Worm (Caenorhabditis elegans): ENCODE measurements around the gene dpy-2.
A peak's percentile ranks its signal among the peaks of the same experiment; 100 is the strongest.

dpy-2 gene

DNA sequence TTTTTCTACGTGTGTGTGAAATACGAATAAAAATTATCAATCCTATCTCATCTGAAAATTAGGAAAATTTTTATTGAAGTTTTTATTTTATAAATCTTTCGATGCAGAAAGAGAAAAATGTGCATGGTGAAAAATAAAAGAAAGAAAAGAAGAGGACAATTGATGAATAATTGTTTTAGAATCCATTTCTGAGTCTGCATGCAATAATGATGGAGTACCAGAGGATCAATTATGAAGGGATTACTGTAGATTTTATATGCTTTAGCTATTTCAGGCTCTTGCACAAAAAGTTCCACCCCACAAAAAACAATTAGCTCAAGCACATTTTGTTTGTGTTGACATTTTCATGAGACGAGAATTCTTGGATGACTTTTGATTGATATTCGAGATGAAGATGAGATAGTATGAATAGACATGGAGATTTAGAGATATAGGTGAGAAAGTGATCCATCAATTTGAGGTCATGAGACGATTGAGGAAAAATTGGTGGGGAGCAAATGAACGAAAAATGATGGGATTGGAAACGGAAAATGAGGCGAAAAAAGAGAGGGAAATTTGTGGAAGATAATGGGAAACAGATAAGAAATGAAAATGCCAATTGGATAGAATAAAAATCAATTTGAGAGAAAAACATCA, 8.4 kb upstream of the dpy-2 start, which contains the start of gene rpy-1:
Gene rpy-1, minus strand, starts transcription at position 51 of the 636 bp plus-strand sequence.
- TF ChIP-seq hnd-1 (tag; optimal IDR thresholded peaks at IDR 0.05), result no peak
- no peak for TF ChIP-seq aly-1 (tag; optimal IDR thresholded peaks at IDR 0.05)

DNA sequence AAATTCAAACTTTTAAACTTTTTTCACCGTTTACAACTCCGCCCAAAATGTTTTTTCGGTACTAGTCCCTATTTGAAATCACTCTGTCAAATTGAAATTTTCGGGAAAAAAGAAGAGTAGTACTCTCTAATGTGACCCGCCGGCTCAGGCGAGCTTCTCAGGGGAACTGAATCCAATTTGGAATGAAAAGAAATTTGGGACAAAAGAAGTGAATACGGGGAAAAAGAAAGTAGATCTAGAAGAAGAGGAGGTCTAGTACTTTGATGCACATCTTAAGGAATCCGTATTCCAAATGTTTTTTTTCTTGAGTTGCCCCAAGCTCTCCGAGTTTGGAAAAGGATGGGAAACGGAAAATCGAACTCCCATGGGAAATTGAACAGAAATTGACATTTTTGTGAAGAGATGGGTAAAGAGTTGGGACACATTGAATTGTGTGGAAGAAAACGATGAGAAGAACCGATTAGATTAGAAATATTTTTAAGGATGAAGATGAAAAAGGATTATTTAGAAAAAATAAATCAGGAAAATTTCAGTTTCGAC, 7.5 kb upstream of the dpy-2 start:
- TF ChIP-seq scrt-1 (GFP tag; IDR thresholded peaks at IDR 0.05) (no peak), tbx-11 (GFP tag; IDR thresholded peaks at IDR 0.05) (no peak), aly-1 (tag; optimal IDR thresholded peaks at IDR 0.05) (no peak), hmg-4 (GFP tag; optimal IDR thresholded peaks at IDR 0.05) (no peak), ceh-13 (GFP tag; optimal IDR thresholded peaks at IDR 0.05) (no peak), pes-1 (GFP tag; IDR thresholded peaks at IDR 0.05) (no peak), ceh-36 (tag; optimal IDR thresholded peaks at IDR 0.05) (no peak)

DNA sequence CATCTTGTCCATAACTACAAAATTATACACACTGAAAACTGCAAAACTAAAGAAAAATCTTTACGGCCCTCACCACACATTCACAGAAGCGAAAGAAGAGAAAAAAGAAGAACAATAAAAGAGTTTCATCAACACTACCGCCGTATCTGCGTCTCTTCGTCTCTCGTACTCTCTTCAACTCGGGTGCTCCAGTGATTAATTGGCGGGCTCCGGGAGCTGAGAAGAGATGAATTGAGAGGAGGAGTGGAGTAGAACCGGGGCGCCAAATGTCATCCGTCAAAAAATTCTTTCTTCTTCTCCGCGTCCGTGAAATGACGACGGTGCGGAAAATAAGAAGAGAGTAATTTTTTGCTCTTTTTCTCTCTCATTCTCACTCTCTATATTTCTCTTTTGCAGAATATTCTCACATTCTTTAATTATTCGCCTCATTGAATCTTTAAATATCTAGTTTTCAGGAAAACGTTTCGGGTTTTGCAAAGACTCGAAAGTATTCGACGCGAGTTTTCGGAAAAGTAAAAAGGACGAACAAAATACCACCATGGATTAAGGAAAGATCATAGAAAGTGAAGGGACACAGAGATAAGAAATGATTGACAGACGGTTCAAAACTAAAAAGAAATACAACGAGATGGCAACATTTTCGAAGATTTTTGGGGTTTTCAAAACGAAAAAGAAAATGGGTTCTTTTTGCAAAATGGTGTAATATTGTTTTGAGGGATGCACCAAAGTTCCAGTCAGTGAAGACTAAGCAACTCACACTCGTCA, 6.4 kb upstream of the dpy-2 start:
- TF ChIP-seq scrt-1 (GFP tag; IDR thresholded peaks at IDR 0.05), result no peak
- TF ChIP-seq ets-7 (tag; optimal IDR thresholded peaks at IDR 0.05), result no peak
- no peak for TF ChIP-seq ceh-36 (tag; optimal IDR thresholded peaks at IDR 0.05)
- TF ChIP-seq hnd-1 (tag; optimal IDR thresholded peaks at IDR 0.05), result no peak
- TF ChIP-seq flt-1 (GFP tag; IDR thresholded peaks at IDR 0.05), result no peak
- no peak for TF ChIP-seq B0310.2 (tag; optimal IDR thresholded peaks at IDR 0.05)
- TF ChIP-seq F13C5.2 (tag; optimal IDR thresholded peaks at IDR 0.05), result no peak
- no peak for TF ChIP-seq ama-1 (optimal IDR thresholded peaks at IDR 0.05)
- TF ChIP-seq hmg-4 (GFP tag; optimal IDR thresholded peaks at IDR 0.05), result no peak
- no peak for TF ChIP-seq tbx-11 (GFP tag; IDR thresholded peaks at IDR 0.05)
- TF ChIP-seq aly-1 (tag; optimal IDR thresholded peaks at IDR 0.05), result no peak
- no peak for TF ChIP-seq tbx-37 (GFP tag; conservative IDR thresholded peaks at IDR 0.05)
- TF ChIP-seq ceh-13 (GFP tag; optimal IDR thresholded peaks at IDR 0.05), result no peak
- no peak for TF ChIP-seq hmbx-1 (tag; optimal IDR thresholded peaks at IDR 0.05)
- no peak for TF ChIP-seq pes-1 (GFP tag; IDR thresholded peaks at IDR 0.05)
- TF ChIP-seq tra-4 (tag; optimal IDR thresholded peaks at IDR 0.05), result no peak

DNA sequence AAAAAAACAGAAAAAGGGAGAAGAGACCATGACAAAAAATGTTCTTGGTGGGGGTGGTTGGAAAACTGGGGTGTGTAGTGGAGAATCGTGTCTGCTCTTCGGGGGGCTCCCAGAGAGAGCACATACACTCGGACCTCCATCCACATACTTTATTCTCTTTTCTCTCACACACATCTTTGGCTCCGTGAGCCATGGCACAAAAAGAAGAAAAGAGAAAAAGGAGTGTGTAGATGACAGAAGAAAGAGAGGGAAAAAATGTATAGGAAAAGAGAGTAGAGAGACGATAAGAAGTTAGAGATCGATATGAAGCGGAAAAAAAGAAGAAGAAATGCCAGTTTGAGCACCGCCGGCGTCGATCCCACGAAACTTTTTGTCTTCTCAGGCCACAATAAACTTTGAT, 5.1 kb upstream of the dpy-2 start:
- TF ChIP-seq ceh-36 (tag; optimal IDR thresholded peaks at IDR 0.05) (no peak), sea-1 (GFP tag; conservative IDR thresholded peaks at IDR 0.05) (no peak), tra-4 (tag; optimal IDR thresholded peaks at IDR 0.05) (no peak), aly-1 (tag; optimal IDR thresholded peaks at IDR 0.05) (no peak), F13C5.2 (tag; optimal IDR thresholded peaks at IDR 0.05) (no peak), tbx-11 (GFP tag; IDR thresholded peaks at IDR 0.05) (no peak), B0310.2 (tag; optimal IDR thresholded peaks at IDR 0.05) (no peak), hmg-4 (GFP tag; optimal IDR thresholded peaks at IDR 0.05) (no peak), flt-1 (GFP tag; IDR thresholded peaks at IDR 0.05) (no peak), scrt-1 (GFP tag; IDR thresholded peaks at IDR 0.05) (no peak)

DNA sequence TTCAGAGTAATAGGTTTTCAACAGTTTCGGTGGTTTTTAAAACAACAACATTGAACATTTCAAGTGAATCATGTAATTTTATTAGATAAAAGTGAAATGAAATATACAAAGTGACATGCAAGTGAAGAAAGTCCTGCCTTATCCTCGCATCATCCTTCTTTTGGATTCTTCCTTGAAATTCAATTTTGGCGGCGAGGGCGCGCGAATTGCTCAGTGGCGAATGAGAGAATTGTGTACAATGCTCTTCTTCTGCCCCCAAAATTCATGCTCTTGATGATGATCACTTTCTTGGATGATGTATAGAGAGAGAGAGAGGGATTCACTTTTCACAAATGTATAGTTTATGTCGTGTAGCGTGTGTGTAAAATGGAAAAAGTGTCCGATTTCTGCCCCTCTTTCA, 4.4 kb upstream of the dpy-2 start:
- TF ChIP-seq tbx-37 (GFP tag; conservative IDR thresholded peaks at IDR 0.05) (no peak), flt-1 (GFP tag; IDR thresholded peaks at IDR 0.05) (no peak)

DNA sequence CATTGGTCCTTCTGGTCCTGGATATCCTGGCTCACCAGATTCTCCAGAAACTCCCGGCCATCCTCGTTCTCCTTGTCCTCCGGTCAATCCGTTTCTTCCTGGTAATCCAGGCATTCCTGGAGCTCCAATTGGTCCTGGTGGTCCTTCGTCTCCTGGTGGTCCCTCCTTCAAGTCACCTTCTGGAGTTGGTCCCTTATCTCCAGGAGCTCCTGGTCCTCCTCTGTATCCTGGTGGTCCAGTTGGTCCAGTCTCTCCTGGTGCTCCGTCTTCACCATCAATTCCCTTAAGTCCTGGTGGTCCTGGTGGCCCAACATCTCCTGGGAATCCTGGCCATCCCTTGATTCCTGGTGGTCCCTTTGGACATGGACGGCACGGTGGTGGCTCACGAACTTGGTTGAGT, 3.5 kb upstream of the dpy-2 start:
- peak; percentile 4 for TF ChIP-seq aly-1 (tag; optimal IDR thresholded peaks at IDR 0.05)
- TF ChIP-seq hmg-4 (GFP tag; optimal IDR thresholded peaks at IDR 0.05), result no peak
- TF ChIP-seq ceh-36 (tag; optimal IDR thresholded peaks at IDR 0.05), result peak; percentile 9
- TF ChIP-seq hnd-1 (tag; optimal IDR thresholded peaks at IDR 0.05), result no peak
- no peak for TF ChIP-seq ceh-13 (GFP tag; optimal IDR thresholded peaks at IDR 0.05)
- no peak for TF ChIP-seq B0310.2 (tag; optimal IDR thresholded peaks at IDR 0.05)
- TF ChIP-seq flt-1 (GFP tag; IDR thresholded peaks at IDR 0.05), result no peak
- TF ChIP-seq tbx-37 (GFP tag; conservative IDR thresholded peaks at IDR 0.05), result no peak
- no peak for TF ChIP-seq hmbx-1 (tag; optimal IDR thresholded peaks at IDR 0.05)

DNA sequence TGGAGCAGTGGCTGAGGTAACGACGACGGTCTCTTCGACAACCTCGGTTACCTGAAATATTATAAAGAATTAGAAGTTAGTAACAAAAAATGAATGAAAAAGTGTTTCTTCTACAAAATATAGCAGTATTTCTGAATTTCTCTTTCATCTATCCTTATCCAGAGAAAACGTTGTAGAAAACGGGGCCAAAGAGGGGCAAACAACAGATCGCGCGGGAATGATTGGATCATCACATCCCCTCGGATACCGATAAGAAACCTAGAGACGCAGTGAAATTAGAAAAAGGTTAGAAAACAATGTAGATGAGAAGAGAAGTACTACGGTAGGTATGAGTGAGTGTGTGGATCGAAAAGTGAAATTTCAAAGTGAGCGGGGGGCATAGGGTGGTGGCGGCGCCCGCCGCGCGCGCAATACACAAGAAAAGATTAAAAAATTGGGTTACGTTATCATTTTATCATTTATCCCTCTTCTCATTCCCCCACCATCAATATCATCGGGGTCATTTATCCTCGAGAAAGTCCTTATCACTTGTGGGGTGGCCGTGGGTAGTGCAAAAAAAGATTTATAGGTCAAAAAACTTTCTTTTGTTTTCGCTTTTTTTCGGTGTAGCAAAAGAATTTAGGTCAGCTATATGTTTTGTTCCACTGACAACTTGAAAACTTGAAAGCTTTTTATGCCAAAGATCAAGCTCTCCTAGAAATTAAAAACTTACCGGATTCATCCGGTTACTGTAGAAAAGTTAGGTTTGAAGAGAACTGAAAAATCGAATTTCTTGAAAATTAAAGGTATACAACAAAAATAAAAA, 1.7 kb upstream of the dpy-2 start, which contains the start of the genes dpy-10 and T14B4.19:
Gene dpy-10, minus strand, starts transcription at position 51 of the 805 bp plus-strand sequence.
Gene T14B4.19, minus strand, starts transcription at position 755 of the 805 bp plus-strand sequence.
- TF ChIP-seq ceh-36 (tag; optimal IDR thresholded peaks at IDR 0.05) (peak; percentile 19), scrt-1 (GFP tag; IDR thresholded peaks at IDR 0.05) (no peak)

DNA sequence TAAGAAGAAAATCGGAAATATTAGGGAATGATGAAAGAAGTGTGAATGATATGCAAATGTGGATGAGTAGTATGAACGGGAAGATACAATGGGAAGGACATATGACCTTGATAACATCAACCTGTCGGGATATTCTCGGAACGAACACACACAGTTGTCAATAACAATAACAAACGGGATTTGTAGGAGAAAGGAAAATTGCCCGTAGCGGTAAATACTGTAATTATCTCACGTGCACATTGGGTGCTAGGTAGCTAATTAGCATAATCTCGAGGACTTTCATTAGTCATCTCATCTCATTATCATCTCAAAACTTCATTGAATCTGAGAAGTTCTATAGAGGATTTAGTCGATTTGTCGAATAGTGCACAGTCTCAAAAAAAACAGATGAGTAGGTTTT, 1.1 kb upstream of the dpy-2 start:
- no peak for TF ChIP-seq ama-1 (optimal IDR thresholded peaks at IDR 0.05)
- no peak for TF ChIP-seq F13C5.2 (tag; optimal IDR thresholded peaks at IDR 0.05)
- TF ChIP-seq sea-1 (GFP tag; conservative IDR thresholded peaks at IDR 0.05), result no peak
- TF ChIP-seq ets-7 (tag; optimal IDR thresholded peaks at IDR 0.05), result no peak
- no peak for TF ChIP-seq ceh-36 (tag; optimal IDR thresholded peaks at IDR 0.05)
- no peak for TF ChIP-seq tbx-11 (GFP tag; IDR thresholded peaks at IDR 0.05)
- TF ChIP-seq pes-1 (GFP tag; IDR thresholded peaks at IDR 0.05), result no peak
- TF ChIP-seq flt-1 (GFP tag; IDR thresholded peaks at IDR 0.05), result no peak
- no peak for TF ChIP-seq tra-4 (tag; optimal IDR thresholded peaks at IDR 0.05)
- TF ChIP-seq hnd-1 (tag; optimal IDR thresholded peaks at IDR 0.05), result no peak
- TF ChIP-seq hmg-4 (GFP tag; optimal IDR thresholded peaks at IDR 0.05), result no peak
- no peak for TF ChIP-seq tbx-37 (GFP tag; conservative IDR thresholded peaks at IDR 0.05)
